Worm (Caenorhabditis elegans): ENCODE measurements around the gene lgc-28.
"Not testable (repeated sequence)": the region's sequence is repeated elsewhere in the genome, so short reads cannot be mapped to it uniquely, and the experiment has no call there.

Gene lgc-28

ce11 chrII:2631169-2631568, 6.3 kb downstream of the lgc-28 start, which contains the start of gene D2062.1:
D2062.1 (plus strand) TSS chrII:2631469.
- TF ChIP-seq egl-5 (tag; optimal IDR thresholded peaks at IDR 0.05), result no peak
- TF ChIP-seq eor-1 (tag; optimal IDR thresholded peaks at IDR 0.05), result no peak
- TF ChIP-seq fkh-10 (GFP tag; optimal IDR thresholded peaks at IDR 0.05), result no peak
- TF ChIP-seq snpc-4 (tag; optimal IDR thresholded peaks at IDR 0.05), result no peak
- TF ChIP-seq nhr-67 (tag; optimal IDR thresholded peaks at IDR 0.05), result no peak
- no peak for TF ChIP-seq nhr-12 (tag; optimal IDR thresholded peaks at IDR 0.05)
- TF ChIP-seq tbx-2 (tag; optimal IDR thresholded peaks at IDR 0.05), result no peak
- TF ChIP-seq egl-27 (tag; optimal IDR thresholded peaks at IDR 0.05), result no peak
- TF ChIP-seq nhr-237 (tag; optimal IDR thresholded peaks at IDR 0.05), result no peak
- TF ChIP-seq nhr-11 (tag; optimal IDR thresholded peaks at IDR 0.05), result no peak
- no peak for TF ChIP-seq lin-39 (tag; optimal IDR thresholded peaks at IDR 0.05)
- no peak for TF ChIP-seq pqm-1 (tag; optimal IDR thresholded peaks at IDR 0.05)
- TF ChIP-seq ztf-4 (tag; optimal IDR thresholded peaks at IDR 0.05), result no peak
- no peak for TF ChIP-seq ZK546.5 (tag; optimal IDR thresholded peaks at IDR 0.05)
- TF ChIP-seq unc-39 (tag; optimal IDR thresholded peaks at IDR 0.05), result no peak
- TF ChIP-seq fkh-2 (tag; optimal IDR thresholded peaks at IDR 0.05), result no peak
- TF ChIP-seq ceh-9 (tag; optimal IDR thresholded peaks at IDR 0.05), result no peak

DNA sequence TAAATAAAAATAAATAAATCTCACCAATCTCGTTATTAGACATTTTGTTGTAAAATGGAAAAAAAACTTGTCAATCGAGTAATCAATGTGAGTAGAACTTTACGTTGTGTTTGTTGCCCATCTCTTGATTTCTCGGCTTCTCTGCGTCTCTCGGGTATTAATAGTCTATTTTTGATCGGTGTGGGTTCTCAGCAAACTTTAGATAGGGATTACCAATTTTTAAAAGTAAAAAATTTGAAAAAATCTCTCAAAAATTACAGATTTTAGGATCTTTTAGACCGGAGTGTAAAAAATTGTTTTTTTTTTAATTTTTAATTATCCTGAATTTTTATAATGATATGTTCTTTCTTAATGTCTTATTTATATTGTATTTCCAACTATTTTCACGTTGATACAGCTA, 12.5 kb downstream of the lgc-28 start, which contains the start of gene F22E5.21:
TSS of gene F22E5.21 (minus strand) at position 101 of the 400 bp plus-strand sequence.
- TF ChIP-seq pha-4 (tag; optimal IDR thresholded peaks at IDR 0.05) (no peak), ceh-9 (tag; optimal IDR thresholded peaks at IDR 0.05) (no peak), nhr-25 (tag; optimal IDR thresholded peaks at IDR 0.05) (no peak), ZK546.5 (tag; optimal IDR thresholded peaks at IDR 0.05) (no peak), nfya-1 (tag; optimal IDR thresholded peaks at IDR 0.05; ENCODE audit: insufficient read depth) (no peak), fkh-2 (tag; optimal IDR thresholded peaks at IDR 0.05) (no peak), ama-1 (optimal IDR thresholded peaks at IDR 0.05) (no peak), nhr-76 (tag; optimal IDR thresholded peaks at IDR 0.05) (no peak), snpc-4 (tag; optimal IDR thresholded peaks at IDR 0.05) (no peak), pqm-1 (tag; optimal IDR thresholded peaks at IDR 0.05) (no peak), lin-39 (tag; optimal IDR thresholded peaks at IDR 0.05) (no peak), elt-1 (tag; optimal IDR thresholded peaks at IDR 0.05) (no peak), nhr-67 (tag; optimal IDR thresholded peaks at IDR 0.05) (no peak), ceh-28 (tag; optimal IDR thresholded peaks at IDR 0.05) (no peak), nhr-28 (tag; optimal IDR thresholded peaks at IDR 0.05) (no peak), mdl-1 (tag; optimal IDR thresholded peaks at IDR 0.05) (no peak), nhr-77 (tag; optimal IDR thresholded peaks at IDR 0.05) (no peak), sea-2 (GFP tag; optimal IDR thresholded peaks at IDR 0.05) (no peak)

ce11 chrII:2638062-2638461, 13.2 kb downstream of the lgc-28 start, which contains the start of gene F22E5.9:
F22E5.9 (plus strand) TSS chrII:2638388.
- TF ChIP-seq pha-4 (tag; optimal IDR thresholded peaks at IDR 0.05) (peak; percentile 32), skn-1 (tag; optimal IDR thresholded peaks at IDR 0.05) (peak; percentile 52), elt-2 (tag; optimal IDR thresholded peaks at IDR 0.05) (no peak)

DNA sequence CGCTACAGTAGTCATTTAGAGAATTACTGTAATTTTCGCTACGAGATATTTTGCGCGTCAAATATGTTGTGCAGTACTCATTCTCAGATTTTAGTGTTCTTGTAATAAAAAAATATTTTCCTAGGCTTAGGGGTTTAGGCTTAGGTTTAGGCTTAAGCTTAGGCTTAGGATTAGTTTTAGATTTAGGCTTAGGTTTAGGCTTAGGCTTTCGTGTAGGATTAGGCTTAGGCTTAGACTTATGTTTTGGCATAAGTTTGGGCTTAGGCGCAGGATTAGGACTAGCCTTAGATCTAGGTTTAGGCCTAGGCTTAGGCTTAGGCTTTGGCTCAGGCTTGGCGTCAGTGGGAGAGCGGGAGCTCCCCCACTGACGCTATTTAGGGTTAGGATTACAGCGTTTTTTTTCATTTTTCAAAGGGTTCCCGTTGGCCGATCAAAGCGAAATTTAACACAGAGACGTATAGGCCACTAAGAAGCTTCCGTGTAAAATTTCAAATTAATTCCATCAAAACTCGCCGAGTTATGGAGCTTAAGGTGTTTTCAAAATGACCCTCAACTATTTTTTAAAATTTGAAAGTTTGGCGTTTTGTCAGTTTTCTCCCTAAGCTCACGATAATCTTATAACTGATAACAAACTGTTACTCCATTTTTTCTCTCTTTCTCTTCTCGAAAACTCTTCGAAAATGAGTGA, 14.7 kb downstream of the lgc-28 start, which contains the start of gene F22E5.8:
TSS of gene F22E5.8 (plus strand) at position 638 of the 688 bp plus-strand sequence.
- TF ChIP-seq aly-2, daf-12, ceh-9 (tag; optimal IDR thresholded peaks at IDR 0.05): not testable (repeated sequence)

DNA sequence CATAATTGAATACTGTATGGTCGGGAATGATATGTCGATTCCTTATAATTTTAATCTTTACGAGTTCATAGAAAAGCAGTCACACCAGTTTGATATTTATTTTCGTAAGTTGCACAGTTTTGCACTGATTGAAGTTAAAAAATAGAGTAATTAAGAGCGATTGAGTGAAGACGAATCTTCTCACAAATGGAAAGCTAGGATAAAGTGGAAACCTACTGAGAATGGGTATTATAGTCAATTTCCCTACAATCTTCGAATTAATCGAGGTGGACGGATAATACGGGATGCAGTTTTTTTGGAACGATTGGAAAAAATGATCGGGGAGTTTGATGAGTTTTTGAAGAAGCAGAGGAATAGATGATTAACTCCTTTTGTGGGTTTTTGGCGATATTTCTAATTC, 16.1 kb downstream of the lgc-28 start, which contains the start of gene F22E5.23:
TSS of gene F22E5.23 (plus strand) at position 301 of the 400 bp plus-strand sequence.
- no peak for TF ChIP-seq nhr-77 (tag; optimal IDR thresholded peaks at IDR 0.05)
- no peak for TF ChIP-seq fkh-2 (tag; optimal IDR thresholded peaks at IDR 0.05)
- TF ChIP-seq ama-1 (optimal IDR thresholded peaks at IDR 0.05), result no peak
- TF ChIP-seq elt-1 (tag; optimal IDR thresholded peaks at IDR 0.05), result no peak
- TF ChIP-seq ceh-82 (tag; optimal IDR thresholded peaks at IDR 0.05), result no peak
- no peak for TF ChIP-seq elt-2 (tag; optimal IDR thresholded peaks at IDR 0.05)
- no peak for TF ChIP-seq eor-1 (tag; optimal IDR thresholded peaks at IDR 0.05)
- TF ChIP-seq ztf-4 (tag; optimal IDR thresholded peaks at IDR 0.05), result no peak
- TF ChIP-seq daf-12 (tag; optimal IDR thresholded peaks at IDR 0.05), result no peak
- no peak for TF ChIP-seq pqm-1 (tag; optimal IDR thresholded peaks at IDR 0.05)
- TF ChIP-seq lin-15B (tag; optimal IDR thresholded peaks at IDR 0.05), result no peak
- TF ChIP-seq mml-1 (tag; optimal IDR thresholded peaks at IDR 0.05), result no peak
- TF ChIP-seq ceh-16 (tag; optimal IDR thresholded peaks at IDR 0.05), result no peak
- no peak for TF ChIP-seq unc-62 (GFP tag; optimal IDR thresholded peaks at IDR 0.05)
- TF ChIP-seq ceh-9 (tag; optimal IDR thresholded peaks at IDR 0.05), result no peak
- TF ChIP-seq nhr-23 (tag; optimal IDR thresholded peaks at IDR 0.05), result no peak
- no peak for TF ChIP-seq skn-1 (tag; optimal IDR thresholded peaks at IDR 0.05)
- TF ChIP-seq hmg-11 (tag; optimal IDR thresholded peaks at IDR 0.05), result no peak
- TF ChIP-seq sea-2 (GFP tag; optimal IDR thresholded peaks at IDR 0.05), result no peak
- TF ChIP-seq lsy-12 (tag; optimal IDR thresholded peaks at IDR 0.05), result no peak

Data from whole organism, L3 larva.